Fruit fly (Drosophila melanogaster) whole organism, embryonic: ENCODE data around the gene Ir25a.

Source experiments
- ATbp ChIP-seq: fragments of 200-800 bp; sonication (Bioruptor generic); optimal IDR thresholded peaks from 2 replicates; lab custom pipeline; 2017; ENCODE audit warnings: missing biosample characterization, mild to moderate bottlenecking, missing genetic modification characterization, missing genetic modification reagents
- Adf1 ChIP-seq: fragments of 200-800 bp; sonication (Bioruptor generic); IDR thresholded peaks from 2 replicates; pipeline ENCODE4 v1.3.6; 2022; ENCODE audit warnings: missing biosample characterization, missing genetic modification characterization
- Bdp1 ChIP-seq: fragments of 200-800 bp; sonication (Bioruptor generic); optimal IDR thresholded peaks from 3 replicates; lab custom pipeline; 2016; ENCODE audit warnings: missing biosample characterization, missing genetic modification characterization
- CG13287 ChIP-seq: fragments of 200-800 bp; sonication (Bioruptor generic); IDR thresholded peaks from 2 replicates; pipeline ENCODE4 v1.3.6; 2022; ENCODE audit warnings: missing biosample characterization, missing genetic modification characterization; ENCODE audit not compliant: partially characterized antibody
- CG13624 ChIP-seq: fragments of 200-800 bp; sonication (Bioruptor generic); optimal IDR thresholded peaks from 2 replicates; lab custom pipeline; 2016; ENCODE audit warnings: missing biosample characterization, missing genetic modification characterization
- CG1603 ChIP-seq: fragments of 200-800 bp; sonication (Bioruptor generic); optimal IDR thresholded peaks from 2 replicates; lab custom pipeline; 2019; ENCODE audit warnings: missing biosample characterization, mild to moderate bottlenecking, missing genetic modification characterization, moderate library complexity
- CG2199 ChIP-seq: fragments of 200-800 bp; sonication (Bioruptor generic); IDR thresholded peaks from 3 replicates; pipeline ENCODE4 v1.3.6; 2022; ENCODE audit warnings: missing biosample characterization, missing genetic modification characterization
- CG2712 ChIP-seq: fragments of 200-800 bp; optimal IDR thresholded peaks from 3 replicates; lab custom pipeline; 2019; ENCODE audit warnings: missing biosample characterization, mild to moderate bottlenecking, missing genetic modification characterization, moderate library complexity
- CG31224 ChIP-seq: fragments of 200-800 bp; sonication (Bioruptor generic); IDR thresholded peaks from 2 replicates; pipeline ENCODE4 v1.3.6; 2022; ENCODE audit warnings: missing biosample characterization, missing genetic modification characterization
- CG33213 ChIP-seq: fragments of 200-800 bp; sonication (Bioruptor generic); optimal IDR thresholded peaks from 3 replicates; lab custom pipeline; 2016; ENCODE audit warnings: missing biosample characterization, missing genetic modification characterization
- CG4282 ChIP-seq: fragments of 200-800 bp; sonication (Bioruptor generic); optimal IDR thresholded peaks from 2 replicates; lab custom pipeline; 2016; ENCODE audit warnings: missing biosample characterization, missing genetic modification characterization
- CG4707 ChIP-seq: fragments of 200-800 bp; sonication (Bioruptor generic); optimal IDR thresholded peaks from 2 replicates; lab custom pipeline; 2018; ENCODE audit warnings: missing biosample characterization, mild to moderate bottlenecking, missing genetic modification characterization, moderate library complexity
- CG6765 ChIP-seq: fragments of 200-800 bp; sonication (Bioruptor generic); optimal IDR thresholded peaks from 3 replicates; lab custom pipeline; 2017; ENCODE audit warnings: missing biosample characterization, mild to moderate bottlenecking, missing genetic modification characterization
- CG8478 ChIP-seq: fragments of >200 bp; optimal IDR thresholded peaks from 2 replicates; lab custom pipeline; 2018
- D ChIP-seq, 2 experiments: fragments of 200-800 bp in 1 of 2; fragments of >200 bp in 1 of 2; sonication (Bioruptor generic) in 1 of 2; optimal IDR thresholded peaks; 2 replicates in 1 of 2; 3 replicates in 1 of 2; lab custom pipeline; 2017; ENCODE audit warnings: mild to moderate bottlenecking in 1 of 2, missing biosample characterization in 1 of 2, missing genetic modification characterization in 1 of 2, missing genetic modification reagents in 1 of 2
- Deaf1 ChIP-seq: fragments of 200-800 bp; optimal IDR thresholded peaks from 3 replicates; lab custom pipeline; 2019; ENCODE audit warnings: missing biosample characterization, mild to moderate bottlenecking, missing genetic modification characterization, moderate library complexity
- Dfd ChIP-seq, 2 experiments: fragments of >200 bp; optimal IDR thresholded peaks; 2 replicates each; lab custom pipeline; 2017; ENCODE audit warnings: missing biosample characterization in 2 of 2, missing genetic modification characterization in 2 of 2
- Drgx ChIP-seq: fragments of 200-800 bp; sonication (Bioruptor generic); IDR thresholded peaks from 2 replicates; pipeline ENCODE4 v1.3.6; 2022; ENCODE audit warnings: missing biosample characterization, missing genetic modification characterization
- Elba2 ChIP-seq: fragments of 200-800 bp; sonication (Bioruptor generic); optimal IDR thresholded peaks from 3 replicates; lab custom pipeline; 2016; ENCODE audit warnings: missing biosample characterization, missing genetic modification characterization
- Lhr ChIP-seq: fragments of 200-800 bp; sonication (Bioruptor generic); optimal IDR thresholded peaks from 3 replicates; lab custom pipeline; 2017; ENCODE audit warnings: mild to moderate bottlenecking, missing biosample characterization, missing genetic modification reagents, missing genetic modification characterization
- Med ChIP-seq: fragments of 200-800 bp; sonication (Bioruptor generic); peaks from one replicate; lab custom pipeline; 2016; ENCODE audit warnings: missing biosample characterization, missing genetic modification characterization, mild to moderate bottlenecking, inconsistent platforms, moderate library complexity
- Meics ChIP-seq: fragments of 200-800 bp; sonication (Bioruptor generic); optimal IDR thresholded peaks from 2 replicates; lab custom pipeline; 2017; ENCODE audit warnings: missing biosample characterization, mild to moderate bottlenecking, missing genetic modification characterization
- Nf-YB ChIP-seq: fragments of 200-800 bp; sonication (Bioruptor generic); optimal IDR thresholded peaks from 3 replicates; lab custom pipeline; 2019; ENCODE audit warnings: missing biosample characterization, mild to moderate bottlenecking, missing genetic modification characterization, moderate library complexity
- Nf-YC ChIP-seq: fragments of 200-800 bp; optimal IDR thresholded peaks from 3 replicates; lab custom pipeline; 2019; ENCODE audit warnings: missing biosample characterization, mild to moderate bottlenecking, missing genetic modification characterization, moderate library complexity
- Opbp ChIP-seq: fragments of 200-800 bp; sonication (Bioruptor generic); IDR thresholded peaks from 3 replicates; pipeline ENCODE4 v1.3.6; 2022; ENCODE audit warnings: missing biosample characterization, missing genetic modification characterization; ENCODE audit not compliant: partially characterized antibody
- Optix ChIP-seq: fragments of 200-800 bp; sonication (Bioruptor generic); IDR thresholded peaks from 3 replicates; pipeline ENCODE4 v1.3.6; 2022; ENCODE audit warnings: missing biosample characterization, missing genetic modification characterization
- Stat92E ChIP-seq, 3 experiments: fragments of >200 bp in 2 of 3; fragments of 200-800 bp in 1 of 3; sonication (Bioruptor generic) in 1 of 3; optimal IDR thresholded peaks; 2 replicates each; lab custom pipeline; 2017 to 2019; ENCODE audit warnings: missing biosample characterization in 3 of 3, missing genetic modification characterization in 3 of 3, mild to moderate bottlenecking in 1 of 3, moderate library complexity in 1 of 3
- aop ChIP-seq: fragments of 200-800 bp; sonication (Bioruptor generic); IDR thresholded peaks from 2 replicates; pipeline ENCODE4 v1.3.6; 2022; ENCODE audit warnings: missing biosample characterization, missing genetic modification characterization
- ap ChIP-seq: fragments of 200-800 bp; sonication (Bioruptor generic); IDR thresholded peaks from 2 replicates; pipeline ENCODE4 v1.3.6; 2022; ENCODE audit warnings: missing biosample characterization, missing genetic modification characterization
- ato ChIP-seq: fragments of 200-800 bp; sonication (Bioruptor generic); IDR thresholded peaks from 2 replicates; pipeline ENCODE4 v1.3.6; 2022; ENCODE audit warnings: missing biosample characterization, missing genetic modification characterization; ENCODE audit not compliant: partially characterized antibody
- bbx ChIP-seq: fragments of 200-800 bp; sonication (Bioruptor generic); IDR thresholded peaks from 2 replicates; pipeline ENCODE4 v1.3.6; 2022; ENCODE audit warnings: missing biosample characterization, missing genetic modification characterization; ENCODE audit not compliant: partially characterized antibody
- chinmo ChIP-seq: fragments of 200-800 bp; sonication (Bioruptor generic); IDR thresholded peaks from 4 replicates; pipeline ENCODE4 v1.3.6; 2022; ENCODE audit warnings: missing biosample characterization, missing genetic modification characterization; ENCODE audit not compliant: partially characterized antibody
- cwo ChIP-seq: fragments of 200-800 bp; sonication (Bioruptor generic); optimal IDR thresholded peaks from 3 replicates; lab custom pipeline; 2017; ENCODE audit warnings: missing biosample characterization, missing genetic modification characterization, mild to moderate bottlenecking, moderate library complexity, missing genetic modification reagents
- dpn ChIP-seq, 2 experiments: fragments of 200-800 bp; sonication (Bioruptor generic); optimal IDR thresholded peaks; 3 replicates each; lab custom pipeline; 2016; ENCODE audit warnings: missing biosample characterization in 2 of 2, missing genetic modification characterization in 2 of 2
- exex ChIP-seq: fragments of 200-800 bp; sonication (Bioruptor generic); optimal IDR thresholded peaks from 4 replicates; lab custom pipeline; 2018; ENCODE audit warnings: missing biosample characterization, mild to moderate bottlenecking, missing genetic modification characterization, moderate library complexity
- fd96Cb ChIP-seq: fragments of 200-800 bp; sonication (Bioruptor generic); optimal IDR thresholded peaks from 2 replicates; lab custom pipeline; 2018; ENCODE audit warnings: missing biosample characterization, mild to moderate bottlenecking, missing genetic modification characterization, moderate library complexity
- hbn ChIP-seq: fragments of 200-800 bp; sonication (Bioruptor generic); IDR thresholded peaks from 2 replicates; pipeline ENCODE4 v1.3.6; 2022; ENCODE audit warnings: missing biosample characterization, missing genetic modification characterization; ENCODE audit not compliant: partially characterized antibody
- inv ChIP-seq: fragments of 200-800 bp; sonication (Bioruptor generic); IDR thresholded peaks from 2 replicates; pipeline ENCODE4 v1.3.6; 2022; ENCODE audit warnings: missing biosample characterization, missing genetic modification characterization; ENCODE audit not compliant: partially characterized antibody
- lola ChIP-seq, 3 experiments: fragments of >200 bp in 2 of 3; fragments of 200-800 bp in 1 of 3; sonication (Bioruptor generic) in 1 of 3; optimal IDR thresholded peaks; 2 replicates each; lab custom pipeline; 2017 to 2019; ENCODE audit warnings: missing biosample characterization in 3 of 3, missing genetic modification characterization in 3 of 3, mild to moderate bottlenecking in 1 of 3, moderate library complexity in 1 of 3
- mld ChIP-seq: fragments of 200-800 bp; sonication (Bioruptor generic); IDR thresholded peaks from 3 replicates; pipeline ENCODE4 v1.3.6; 2022; ENCODE audit warnings: missing biosample characterization, missing genetic modification characterization; ENCODE audit not compliant: partially characterized antibody
- oc ChIP-seq: fragments of 200-800 bp; sonication (Bioruptor generic); optimal IDR thresholded peaks from 2 replicates; lab custom pipeline; 2018; ENCODE audit warnings: missing biosample characterization, mild to moderate bottlenecking, missing genetic modification characterization, moderate library complexity
- pfk ChIP-seq: fragments of 200-800 bp; sonication (Bioruptor generic); optimal IDR thresholded peaks from 2 replicates; lab custom pipeline; 2018; ENCODE audit warnings: missing biosample characterization, mild to moderate bottlenecking, missing genetic modification characterization, moderate library complexity
- sna ChIP-seq: fragments of 200-800 bp; sonication (Bioruptor generic); IDR thresholded peaks from 2 replicates; pipeline ENCODE4 v1.3.6; 2022; ENCODE audit warnings: missing biosample characterization, missing genetic modification characterization; ENCODE audit not compliant: partially characterized antibody
- tll ChIP-seq, 2 experiments: fragments of 200-800 bp in 1 of 2; fragments of >200 bp in 1 of 2; sonication (Bioruptor generic) in 1 of 2; optimal IDR thresholded peaks; 2 replicates each; lab custom pipeline; 2017 to 2019; ENCODE audit warnings: missing biosample characterization in 2 of 2, missing genetic modification characterization in 2 of 2, mild to moderate bottlenecking in 1 of 2, moderate library complexity in 1 of 2
- vnd ChIP-seq: fragments of 200-800 bp; sonication (Bioruptor generic); IDR thresholded peaks from 3 replicates; pipeline ENCODE4 v1.3.6; 2022; ENCODE audit warnings: missing biosample characterization, missing genetic modification characterization; ENCODE audit not compliant: partially characterized antibody
- vvl ChIP-seq: fragments of 200-800 bp; sonication (Bioruptor generic); IDR thresholded peaks from 2 replicates; pipeline ENCODE4 v1.3.6; 2022; ENCODE audit warnings: missing biosample characterization, missing genetic modification characterization
- wek ChIP-seq: fragments of 200-800 bp; sonication (Bioruptor generic); optimal IDR thresholded peaks from 3 replicates; lab custom pipeline; 2018; ENCODE audit warnings: missing biosample characterization, mild to moderate bottlenecking, missing genetic modification characterization, moderate library complexity

Gene Ir25a

dm6 chr2L:4811491-4812058, 23.5 kb downstream of the Ir25a start (continued):
- TF ChIP-seq exex (peak; percentile 48), mld (peak; percentile 55; the same call in 1 of the 3 replicates), sna (GFP tag; lab: Robert Waterston, UW) (peak; percentile 84), Med (GFP tag; lab: Kevin White, UChicago) (peak; percentile 69), Lhr (GFP tag; lab: Kevin White, UChicago) (peak; percentile 97), ATbp (no peak), hbn (GFP tag; lab: Robert Waterston, UW) (peak; percentile 69), CG33213 (GFP tag; lab: Kevin White, UChicago) (peak; percentile 23), Deaf1 (tag; lab: Kevin White, UChicago) (peak; percentile 80), dpn (GFP tag; optimal IDR thresholded peaks at IDR 0.05; lab: Kevin White, UChicago) (no peak), Optix (GFP tag; lab: Robert Waterston, UW) (peak; percentile 57; the same call in 2 of the 3 replicates), inv (peak; percentile 58), Elba2 (GFP tag; lab: Kevin White, UChicago) (peak; percentile 96), CG1603 (peak; percentile 2), pfk (peak; percentile 46), CG2712 (tag; lab: Kevin White, UChicago) (peak; percentile 30), ato (peak; percentile 73), chinmo (GFP tag; lab: Robert Waterston, UW) (peak; percentile 100), bbx (GFP tag; lab: Robert Waterston, UW) (peak; percentile 88), Meics (GFP tag; lab: Kevin White, UChicago) (peak; percentile 85), oc (tag; lab: Kevin White, UChicago) (peak; percentile 24), fd96Cb (tag; lab: Kevin White, UChicago) (no peak), Nf-YC (peak; percentile 100), D (optimal IDR thresholded peaks at IDR 0.05; lab: Kevin White, UChicago) (peak; percentile 95), D (GFP tag; optimal IDR thresholded peaks at IDR 0.05; lab: Kevin White, UChicago) (no peak), Opbp (GFP tag; lab: Robert Waterston, UW) (peak; percentile 82), CG4282 (GFP tag; lab: Kevin White, UChicago) (no peak), CG31224 (GFP tag; lab: Robert Waterston, UW) (peak; percentile 100), cwo (peak; percentile 95), CG4707 (GFP tag; lab: Kevin White, UChicago) (peak; percentile 17), Adf1 (peak; percentile 74), CG2199 (peak; percentile 98), CG8478 (peak; percentile 99), ap (GFP tag; lab: Robert Waterston, UW) (no peak), CG13624 (no peak), vvl (GFP tag; lab: Robert Waterston, UW) (peak; percentile 28; the same call in 1 of the 2 replicates), CG13287 (GFP tag; lab: Robert Waterston, UW) (peak; percentile 75), vnd (GFP tag; lab: Robert Waterston, UW) (peak; percentile 65), Drgx (GFP tag; lab: Robert Waterston, UW) (peak; percentile 69), CG6765 (peak; percentile 23), lola (GFP tag; optimal IDR thresholded peaks at IDR 0.05; lab: Kevin White, UChicago) (peak in 1 of 3 experiments; percentile 90), Bdp1 (GFP tag; lab: Kevin White, UChicago) (no peak), Nf-YB (peak; percentile 100), Dfd (GFP tag; optimal IDR thresholded peaks at IDR 0.05; lab: Kevin White, UChicago) (peak in 1 of 2 experiments; percentile 33), Stat92E (GFP tag; optimal IDR thresholded peaks at IDR 0.05; lab: Kevin White, UChicago) (peak in 1 of 3 experiments; percentile 89), wek (GFP tag; lab: Kevin White, UChicago) (peak; percentile 17), tll (GFP tag; optimal IDR thresholded peaks at IDR 0.05; lab: Kevin White, UChicago) (no peak), aop (GFP tag; lab: Robert Waterston, UW) (no peak)
